Worm (Caenorhabditis elegans): ENCODE measurements around the gene grl-31.

grl-31 gene

ce11 chrV:3541117-3541516 is 16.5 kb downstream of the grl-31 start, which contains the start of gene srbc-67:
Gene srbc-67 (minus strand): TSS chrV:3541217.
- TF ChIP-seq scrt-1 (GFP tag; IDR thresholded peaks at IDR 0.05) (no peak), aly-1 (tag; optimal IDR thresholded peaks at IDR 0.05) (no peak), flt-1 (GFP tag; IDR thresholded peaks at IDR 0.05) (no peak), hmbx-1 (tag; optimal IDR thresholded peaks at IDR 0.05) (no peak), tbx-37 (GFP tag; conservative IDR thresholded peaks at IDR 0.05) (no peak), ceh-13 (GFP tag; optimal IDR thresholded peaks at IDR 0.05) (no peak), B0310.2 (tag; optimal IDR thresholded peaks at IDR 0.05) (no peak), ets-7 (tag; optimal IDR thresholded peaks at IDR 0.05) (no peak)

ce11 chrV:3538307-3538706 is 19.3 kb downstream of the grl-31 start, which contains the start of gene nhr-93:
Gene nhr-93 (minus strand): TSS chrV:3538407.
- TF ChIP-seq tra-4 (tag; optimal IDR thresholded peaks at IDR 0.05) (no peak), ceh-36 (tag; optimal IDR thresholded peaks at IDR 0.05) (no peak), hnd-1 (tag; optimal IDR thresholded peaks at IDR 0.05) (no peak), hmbx-1 (tag; optimal IDR thresholded peaks at IDR 0.05) (no peak), B0310.2 (tag; optimal IDR thresholded peaks at IDR 0.05) (no peak), sea-1 (GFP tag; conservative IDR thresholded peaks at IDR 0.05) (no peak), tbx-11 (GFP tag; IDR thresholded peaks at IDR 0.05) (no peak), ama-1 (optimal IDR thresholded peaks at IDR 0.05) (no peak), ceh-13 (GFP tag; optimal IDR thresholded peaks at IDR 0.05) (no peak), flt-1 (GFP tag; IDR thresholded peaks at IDR 0.05) (no peak), F13C5.2 (tag; optimal IDR thresholded peaks at IDR 0.05) (no peak), tbx-37 (GFP tag; conservative IDR thresholded peaks at IDR 0.05) (no peak), aly-1 (tag; optimal IDR thresholded peaks at IDR 0.05) (no peak), scrt-1 (GFP tag; IDR thresholded peaks at IDR 0.05) (no peak)

ce11 chrV:3535260-3535659 is 22.3 kb downstream of the grl-31 start, which contains the start of gene nhr-221:
Gene nhr-221 (minus strand): TSS chrV:3535360.
- TF ChIP-seq pes-1 (GFP tag; IDR thresholded peaks at IDR 0.05) (no peak), ceh-13 (GFP tag; optimal IDR thresholded peaks at IDR 0.05) (no peak), sea-1 (GFP tag; conservative IDR thresholded peaks at IDR 0.05) (no peak), scrt-1 (GFP tag; IDR thresholded peaks at IDR 0.05) (no peak), hmbx-1 (tag; optimal IDR thresholded peaks at IDR 0.05) (no peak), hmg-4 (GFP tag; optimal IDR thresholded peaks at IDR 0.05) (no peak), ets-7 (tag; optimal IDR thresholded peaks at IDR 0.05) (no peak), F13C5.2 (tag; optimal IDR thresholded peaks at IDR 0.05) (no peak), B0310.2 (tag; optimal IDR thresholded peaks at IDR 0.05) (no peak), flt-1 (GFP tag; IDR thresholded peaks at IDR 0.05) (no peak), aly-1 (tag; optimal IDR thresholded peaks at IDR 0.05) (no peak), tbx-11 (GFP tag; IDR thresholded peaks at IDR 0.05) (no peak), tra-4 (tag; optimal IDR thresholded peaks at IDR 0.05) (no peak), hnd-1 (tag; optimal IDR thresholded peaks at IDR 0.05) (no peak)

- TF ChIP-seq ceh-36 (tag; optimal IDR thresholded peaks at IDR 0.05), result no peak
- no peak for TF ChIP-seq flt-1 (GFP tag; IDR thresholded peaks at IDR 0.05)
- TF ChIP-seq tra-4 (tag; optimal IDR thresholded peaks at IDR 0.05), result no peak
- no peak for TF ChIP-seq hmbx-1 (tag; optimal IDR thresholded peaks at IDR 0.05)
- no peak for TF ChIP-seq scrt-1 (GFP tag; IDR thresholded peaks at IDR 0.05)
- no peak for TF ChIP-seq B0310.2 (tag; optimal IDR thresholded peaks at IDR 0.05)
- no peak for TF ChIP-seq hnd-1 (tag; optimal IDR thresholded peaks at IDR 0.05)
- no peak for TF ChIP-seq tbx-11 (GFP tag; IDR thresholded peaks at IDR 0.05)
- TF ChIP-seq ceh-13 (GFP tag; optimal IDR thresholded peaks at IDR 0.05), result no peak
- TF ChIP-seq F13C5.2 (tag; optimal IDR thresholded peaks at IDR 0.05), result no peak
Observed at ce11 chrV:3530403-3530802, 27.2 kb downstream of the grl-31 start, which contains the start of gene srbc-66. Gene srbc-66 (plus strand): TSS chrV:3530703.

- no peak for TF ChIP-seq scrt-1 (GFP tag; IDR thresholded peaks at IDR 0.05)
- no peak for TF ChIP-seq sea-1 (GFP tag; conservative IDR thresholded peaks at IDR 0.05)
- no peak for TF ChIP-seq tbx-11 (GFP tag; IDR thresholded peaks at IDR 0.05)
- no peak for TF ChIP-seq pes-1 (GFP tag; IDR thresholded peaks at IDR 0.05)
- no peak for TF ChIP-seq tra-4 (tag; optimal IDR thresholded peaks at IDR 0.05)
- no peak for TF ChIP-seq ets-7 (tag; optimal IDR thresholded peaks at IDR 0.05)
Observed at ce11 chrV:3526882-3527281, 30.7 kb downstream of the grl-31 start, which contains the start of gene str-260. Gene str-260 (plus strand): TSS chrV:3527182.

ce11 chrV:3524970-3525369 is 32.6 kb downstream of the grl-31 start, which contains the start of gene T24A6.7:
Gene T24A6.7 (plus strand): TSS chrV:3525270.
- TF ChIP-seq flt-1 (GFP tag; IDR thresholded peaks at IDR 0.05), result no peak
- no peak for TF ChIP-seq pes-1 (GFP tag; IDR thresholded peaks at IDR 0.05)
- TF ChIP-seq scrt-1 (GFP tag; IDR thresholded peaks at IDR 0.05), result no peak
- no peak for TF ChIP-seq ama-1 (optimal IDR thresholded peaks at IDR 0.05)
- TF ChIP-seq B0310.2 (tag; optimal IDR thresholded peaks at IDR 0.05), result no peak
- no peak for TF ChIP-seq F13C5.2 (tag; optimal IDR thresholded peaks at IDR 0.05)
- no peak for TF ChIP-seq tbx-11 (GFP tag; IDR thresholded peaks at IDR 0.05)
- no peak for TF ChIP-seq aly-1 (tag; optimal IDR thresholded peaks at IDR 0.05)
- no peak for TF ChIP-seq tra-4 (tag; optimal IDR thresholded peaks at IDR 0.05)
- no peak for TF ChIP-seq ets-7 (tag; optimal IDR thresholded peaks at IDR 0.05)
- no peak for TF ChIP-seq ceh-36 (tag; optimal IDR thresholded peaks at IDR 0.05)

ce11 chrV:3523262-3523661 is 34.3 kb downstream of the grl-31 start, which contains the start of gene irg-1:
Gene irg-1 (plus strand): TSS chrV:3523587.
- TF ChIP-seq B0310.2 (tag; optimal IDR thresholded peaks at IDR 0.05) (no peak), hnd-1 (tag; optimal IDR thresholded peaks at IDR 0.05) (no peak), ceh-13 (GFP tag; optimal IDR thresholded peaks at IDR 0.05) (no peak), F13C5.2 (tag; optimal IDR thresholded peaks at IDR 0.05) (no peak), tbx-11 (GFP tag; IDR thresholded peaks at IDR 0.05) (no peak), tra-4 (tag; optimal IDR thresholded peaks at IDR 0.05) (no peak), pes-1 (GFP tag; IDR thresholded peaks at IDR 0.05) (no peak), ets-7 (tag; optimal IDR thresholded peaks at IDR 0.05) (no peak), hmbx-1 (tag; optimal IDR thresholded peaks at IDR 0.05) (no peak), hmg-4 (GFP tag; optimal IDR thresholded peaks at IDR 0.05) (no peak), aly-1 (tag; optimal IDR thresholded peaks at IDR 0.05) (no peak), ceh-36 (tag; optimal IDR thresholded peaks at IDR 0.05) (no peak), ama-1 (optimal IDR thresholded peaks at IDR 0.05) (no peak)

- TF ChIP-seq B0310.2 (tag; optimal IDR thresholded peaks at IDR 0.05) (no peak), pes-1 (GFP tag; IDR thresholded peaks at IDR 0.05) (no peak), sea-1 (GFP tag; conservative IDR thresholded peaks at IDR 0.05) (no peak), ama-1 (optimal IDR thresholded peaks at IDR 0.05) (no peak), scrt-1 (GFP tag; IDR thresholded peaks at IDR 0.05) (no peak)
Observed at ce11 chrV:3517889-3518288, 39.7 kb downstream of the grl-31 start, which contains the start of gene str-227. Gene str-227 (plus strand): TSS chrV:3518189.
